Fruit fly (Drosophila melanogaster) whole organism, embryonic: ENCODE results near the gene Rab23.

ENCODE experiments used
- Bdp1 ChIP-seq: fragments of 200-800 bp; sonication (Bioruptor generic); optimal IDR thresholded peaks from 3 replicates; lab custom pipeline; 2016; ENCODE audit warnings: missing biosample characterization, missing genetic modification characterization
- Bgb ChIP-seq: fragments of 200-800 bp; sonication (Bioruptor generic); IDR thresholded peaks from 2 replicates; pipeline ENCODE4 v1.3.6; 2022; ENCODE audit warnings: missing biosample characterization, missing genetic modification characterization; ENCODE audit not compliant: partially characterized antibody
- C15 ChIP-seq: fragments of 200-800 bp; sonication (Bioruptor generic); IDR thresholded peaks from 3 replicates; pipeline ENCODE4 v1.3.6; 2022; ENCODE audit warnings: missing biosample characterization, missing genetic modification characterization
- CG10366 ChIP-seq: fragments of 200-800 bp; sonication (Bioruptor generic); IDR thresholded peaks from 2 replicates; pipeline ENCODE4 v1.3.6; 2022; ENCODE audit warnings: missing biosample characterization, missing genetic modification characterization
- CG13287 ChIP-seq: fragments of 200-800 bp; sonication (Bioruptor generic); IDR thresholded peaks from 2 replicates; pipeline ENCODE4 v1.3.6; 2022; ENCODE audit warnings: missing biosample characterization, missing genetic modification characterization; ENCODE audit not compliant: partially characterized antibody
- CG13424 ChIP-seq: fragments of 200-800 bp; sonication (Bioruptor generic); optimal IDR thresholded peaks from 2 replicates; lab custom pipeline; 2019; ENCODE audit warnings: missing biosample characterization, mild to moderate bottlenecking, missing genetic modification characterization, moderate library complexity
- CG14710 ChIP-seq: fragments of 200-800 bp; sonication (Bioruptor generic); optimal IDR thresholded peaks from 3 replicates; lab custom pipeline; 2019; ENCODE audit warnings: missing biosample characterization, mild to moderate bottlenecking, missing genetic modification characterization, moderate library complexity
- CG14860 ChIP-seq: fragments of 200-800 bp; sonication (Bioruptor generic); IDR thresholded peaks from 3 replicates; pipeline ENCODE4 v1.3.6; 2022; ENCODE audit warnings: missing biosample characterization, missing genetic modification characterization; ENCODE audit not compliant: partially characterized antibody
- CG2129 ChIP-seq: fragments of 200-800 bp; sonication (Bioruptor generic); IDR thresholded peaks from 2 replicates; pipeline ENCODE4 v1.3.6; 2022; ENCODE audit warnings: missing biosample characterization, missing genetic modification characterization; ENCODE audit not compliant: partially characterized antibody
- CG2712 ChIP-seq: fragments of 200-800 bp; optimal IDR thresholded peaks from 3 replicates; lab custom pipeline; 2019; ENCODE audit warnings: missing biosample characterization, mild to moderate bottlenecking, missing genetic modification characterization, moderate library complexity
- CG30020 ChIP-seq: fragments of 200-800 bp; optimal IDR thresholded peaks from 2 replicates; lab custom pipeline; 2019; ENCODE audit warnings: missing biosample characterization, mild to moderate bottlenecking, missing genetic modification characterization, moderate library complexity
- CG31365 ChIP-seq: fragments of 200-800 bp; sonication (Bioruptor generic); optimal IDR thresholded peaks from 2 replicates; lab custom pipeline; 2018; ENCODE audit warnings: missing biosample characterization, mild to moderate bottlenecking, missing genetic modification characterization
- CG33213 ChIP-seq: fragments of 200-800 bp; sonication (Bioruptor generic); optimal IDR thresholded peaks from 3 replicates; lab custom pipeline; 2016; ENCODE audit warnings: missing biosample characterization, missing genetic modification characterization
- CG3847 ChIP-seq: fragments of 200-800 bp; sonication (Bioruptor generic); IDR thresholded peaks from 2 replicates; pipeline ENCODE4 v1.3.6; 2022; ENCODE audit warnings: missing biosample characterization, missing genetic modification characterization
- CG4282 ChIP-seq: fragments of 200-800 bp; sonication (Bioruptor generic); optimal IDR thresholded peaks from 2 replicates; lab custom pipeline; 2016; ENCODE audit warnings: missing biosample characterization, missing genetic modification characterization
- CG7963 ChIP-seq: fragments of 200-800 bp; sonication (Bioruptor generic); IDR thresholded peaks from 3 replicates; pipeline ENCODE4 v1.3.6; 2022; ENCODE audit warnings: missing biosample characterization, missing genetic modification characterization; ENCODE audit not compliant: partially characterized antibody
- CG9437 ChIP-seq: fragments of 200-800 bp; sonication (Bioruptor generic); optimal IDR thresholded peaks from 2 replicates; lab custom pipeline; 2018; ENCODE audit warnings: missing biosample characterization, mild to moderate bottlenecking, missing genetic modification characterization
- CG9727 ChIP-seq: fragments of 200-800 bp; sonication (Bioruptor generic); optimal IDR thresholded peaks from 3 replicates; lab custom pipeline; 2017; ENCODE audit warnings: missing biosample characterization, mild to moderate bottlenecking, missing genetic modification characterization
- CoRest ChIP-seq: fragments of 200-800 bp; sonication (Bioruptor generic); optimal IDR thresholded peaks from 3 replicates; lab custom pipeline; 2018; ENCODE audit warnings: missing biosample characterization, mild to moderate bottlenecking, missing genetic modification characterization, moderate library complexity
- Hmx ChIP-seq: fragments of 200-800 bp; sonication (Bioruptor generic); optimal IDR thresholded peaks from 2 replicates; lab custom pipeline; 2016; ENCODE audit warnings: missing biosample characterization, missing genetic modification characterization
- Lhr ChIP-seq: fragments of 200-800 bp; sonication (Bioruptor generic); optimal IDR thresholded peaks from 3 replicates; lab custom pipeline; 2017; ENCODE audit warnings: mild to moderate bottlenecking, missing biosample characterization, missing genetic modification reagents, missing genetic modification characterization
- Max ChIP-seq: fragments of 200-800 bp; sonication (Bioruptor generic); optimal IDR thresholded peaks from 2 replicates; lab custom pipeline; 2016; ENCODE audit warnings: missing biosample characterization, mild to moderate bottlenecking, missing genetic modification characterization
- Scr ChIP-seq: fragments of 200-800 bp; sonication (Bioruptor generic); IDR thresholded peaks from 2 replicates; pipeline ENCODE4 v1.3.6; 2022; ENCODE audit warnings: missing biosample characterization, missing genetic modification characterization; ENCODE audit not compliant: partially characterized antibody
- ase ChIP-seq: fragments of 200-800 bp; sonication (Bioruptor generic); IDR thresholded peaks from 3 replicates; pipeline ENCODE4 v1.3.6; 2022; ENCODE audit warnings: missing biosample characterization, missing genetic modification characterization
- ato ChIP-seq: fragments of 200-800 bp; sonication (Bioruptor generic); IDR thresholded peaks from 2 replicates; pipeline ENCODE4 v1.3.6; 2022; ENCODE audit warnings: missing biosample characterization, missing genetic modification characterization; ENCODE audit not compliant: partially characterized antibody
- bcd ChIP-seq: fragments of 200-800 bp; sonication (Bioruptor generic); optimal IDR thresholded peaks from 2 replicates; lab custom pipeline; 2017; ENCODE audit warnings: missing biosample characterization, mild to moderate bottlenecking, missing genetic modification characterization
- cad ChIP-seq: fragments of >200 bp; optimal IDR thresholded peaks from 2 replicates; lab custom pipeline; 2017; ENCODE audit warnings: missing biosample characterization, missing genetic modification characterization
- cato ChIP-seq: fragments of 200-800 bp; sonication (Bioruptor generic); optimal IDR thresholded peaks from 2 replicates; lab custom pipeline; 2016; ENCODE audit warnings: missing biosample characterization, missing genetic modification characterization, borderline replicate concordance
- chinmo ChIP-seq: fragments of 200-800 bp; sonication (Bioruptor generic); IDR thresholded peaks from 4 replicates; pipeline ENCODE4 v1.3.6; 2022; ENCODE audit warnings: missing biosample characterization, missing genetic modification characterization; ENCODE audit not compliant: partially characterized antibody
- gce ChIP-seq: fragments of 200-800 bp; sonication (Bioruptor generic); IDR thresholded peaks from 3 replicates; pipeline ENCODE4 v1.3.6; 2022; ENCODE audit warnings: missing biosample characterization, missing genetic modification characterization
- grau ChIP-seq: fragments of 200-800 bp; optimal IDR thresholded peaks from 3 replicates; lab custom pipeline; 2019; ENCODE audit warnings: missing biosample characterization, mild to moderate bottlenecking, missing genetic modification characterization, moderate library complexity
- hb ChIP-seq: fragments of 200-800 bp; sonication (Bioruptor generic); IDR thresholded peaks from 3 replicates; pipeline ENCODE4 v1.3.6; 2022; ENCODE audit warnings: missing biosample characterization, missing genetic modification characterization; ENCODE audit not compliant: partially characterized antibody
- hkb ChIP-seq, 2 experiments: fragments of 200-800 bp in 1 of 2; fragments of >200 bp in 1 of 2; sonication (Bioruptor generic) in 1 of 2; IDR thresholded peaks in 1 of 2; optimal IDR thresholded peaks in 1 of 2; 2 replicates each; pipeline versions ENCODE4 v1.3.6 to Lab custom; 2017 to 2022; ENCODE audit warnings: missing biosample characterization in 1 of 2, missing genetic modification characterization in 1 of 2
- lola ChIP-seq, 3 experiments: fragments of >200 bp in 2 of 3; fragments of 200-800 bp in 1 of 3; sonication (Bioruptor generic) in 1 of 3; optimal IDR thresholded peaks; 2 replicates each; lab custom pipeline; 2017 to 2019; ENCODE audit warnings: missing biosample characterization in 3 of 3, missing genetic modification characterization in 3 of 3, mild to moderate bottlenecking in 1 of 3, moderate library complexity in 1 of 3
- mld ChIP-seq: fragments of 200-800 bp; sonication (Bioruptor generic); IDR thresholded peaks from 3 replicates; pipeline ENCODE4 v1.3.6; 2022; ENCODE audit warnings: missing biosample characterization, missing genetic modification characterization; ENCODE audit not compliant: partially characterized antibody
- ranshi ChIP-seq: fragments of 200-800 bp; sonication (Bioruptor generic); IDR thresholded peaks from 2 replicates; pipeline ENCODE4 v1.3.6; 2022; ENCODE audit warnings: missing biosample characterization, missing genetic modification characterization
- sisA ChIP-seq: fragments of 200-800 bp; sonication (Bioruptor generic); IDR thresholded peaks from 2 replicates; pipeline ENCODE4 v1.3.6; 2022; ENCODE audit warnings: missing biosample characterization, missing genetic modification characterization

The Rab23 gene

dm6 chr3R:5660198-5660893 lies 24.9 kb downstream of the Rab23 start, which contains the start of gene Wdr33 (continued):
- TF ChIP-seq sisA (GFP tag; lab: Robert Waterston, UW), result peak; percentile 25; the same call in 1 of the 2 replicates
- TF ChIP-seq Hmx, result no peak
- peak; percentile 14 for TF ChIP-seq cato (GFP tag; lab: Kevin White, UChicago)
- peak; percentile 59 for TF ChIP-seq CG14710 (tag; lab: Kevin White, UChicago)
- TF ChIP-seq CG7963 (GFP tag; lab: Robert Waterston, UW), result peak; percentile 83
- peak; percentile 56 for TF ChIP-seq CG13424 (tag; lab: Kevin White, UChicago)
- no peak for TF ChIP-seq CG33213 (GFP tag; lab: Kevin White, UChicago)
- TF ChIP-seq CG2712 (tag; lab: Kevin White, UChicago), result peak; percentile 19
- peak; percentile 22 for TF ChIP-seq bcd (GFP tag; lab: Kevin White, UChicago)
- no peak for TF ChIP-seq CG31365 (tag; lab: Kevin White, UChicago)
- TF ChIP-seq lola (GFP tag; optimal IDR thresholded peaks at IDR 0.05; lab: Kevin White, UChicago), result peak in 1 of 3 experiments; percentile 56
- TF ChIP-seq cad (GFP tag; lab: Kevin White, UChicago), result no peak
- peak; percentile 61; the same call in 2 of the 4 replicates for TF ChIP-seq chinmo
- peak; percentile 83 for TF ChIP-seq CG14860 (GFP tag; lab: Robert Waterston, UW)
- TF ChIP-seq Scr (GFP tag; lab: Robert Waterston, UW), result peak; percentile 95
- TF ChIP-seq C15 (GFP tag; lab: Robert Waterston, UW), result no peak
- peak; percentile 61 for TF ChIP-seq CG9727 (GFP tag; lab: Kevin White, UChicago)
- peak; percentile 45 for TF ChIP-seq CG9437
- peak; percentile 71 for TF ChIP-seq CoRest (tag; lab: Kevin White, UChicago)
- peak; percentile 42 for TF ChIP-seq grau (tag; lab: Kevin White, UChicago)
- TF ChIP-seq CG10366, result peak; percentile 38; the same call in 1 of the 2 replicates
- TF ChIP-seq CG2129 (GFP tag; lab: Robert Waterston, UW), result peak; percentile 89
- peak; percentile 20 for TF ChIP-seq Lhr (GFP tag; lab: Kevin White, UChicago)
- TF ChIP-seq hkb (optimal IDR thresholded peaks at IDR 0.05; lab: Kevin White, UChicago), result no peak
- 0 out of 2 replicates have a peak, but pooled peaks have one; percentile 9 for TF ChIP-seq hkb (GFP tag; IDR thresholded peaks at IDR 0.05; lab: Robert Waterston, UW)
- peak; percentile 68 for TF ChIP-seq ato (GFP tag; lab: Robert Waterston, UW)
- TF ChIP-seq hb, result peak; percentile 84
- peak; percentile 83 for TF ChIP-seq Bgb
- TF ChIP-seq gce (GFP tag; lab: Robert Waterston, UW), result no peak
- TF ChIP-seq Bdp1, result no peak
- TF ChIP-seq CG4282 (GFP tag; lab: Kevin White, UChicago), result no peak
- no peak; the same call in 2 of the 3 replicates for TF ChIP-seq ase
- TF ChIP-seq CG13287 (GFP tag; lab: Robert Waterston, UW), result peak; percentile 89
- peak; percentile 34; the same call in 1 of the 2 replicates for TF ChIP-seq CG3847 (GFP tag; lab: Robert Waterston, UW)
- TF ChIP-seq Max (GFP tag; lab: Kevin White, UChicago), result no peak
- peak; percentile 84; the same call in 2 of the 3 replicates for TF ChIP-seq mld (GFP tag; lab: Robert Waterston, UW)
- peak; percentile 20; the same call in 1 of the 2 replicates for TF ChIP-seq ranshi (GFP tag; lab: Robert Waterston, UW)
- peak; percentile 35 for TF ChIP-seq CG30020 (tag; lab: Kevin White, UChicago)
